Worm (Caenorhabditis elegans): ENCODE data around the gene egg-2.

DNA sequence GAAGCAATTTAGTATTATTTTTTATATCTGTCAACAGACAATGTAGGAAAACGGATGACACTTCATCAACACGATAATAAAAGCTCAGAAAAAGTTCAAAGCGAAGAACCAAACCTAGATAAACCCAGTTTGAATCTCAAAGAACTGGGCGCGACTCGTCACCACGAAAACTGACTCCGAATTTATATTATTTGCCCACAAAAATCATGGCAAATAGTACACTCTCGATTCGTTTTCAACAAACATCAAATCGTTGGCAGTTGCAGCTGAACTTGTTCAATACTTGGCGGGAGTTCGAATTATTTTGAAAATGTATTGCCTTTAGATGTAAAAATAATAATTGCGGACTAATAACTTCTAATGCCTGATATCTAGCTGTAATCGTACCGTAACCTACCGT is 22.7 kb upstream of the egg-2 start:
- TF ChIP-seq Y116A8C.19 (tag; optimal IDR thresholded peaks at IDR 0.05; ENCODE audit: borderline replicate concordance): no peak
- TF ChIP-seq unc-62 (GFP tag; optimal IDR thresholded peaks at IDR 0.05): no peak
- TF ChIP-seq lsy-2 (tag; optimal IDR thresholded peaks at IDR 0.05): no peak
- TF ChIP-seq unc-30 (tag; optimal IDR thresholded peaks at IDR 0.05): no peak
- TF ChIP-seq ceh-90 (tag; optimal IDR thresholded peaks at IDR 0.05): no peak
- no peak for TF ChIP-seq mab-9 (GFP tag; IDR thresholded peaks at IDR 0.05)
- no peak for TF ChIP-seq lin-13 (GFP tag; optimal IDR thresholded peaks at IDR 0.05)
- no peak for TF ChIP-seq zag-1 (tag; optimal IDR thresholded peaks at IDR 0.05)
- no peak for TF ChIP-seq nhr-77 (tag; optimal IDR thresholded peaks at IDR 0.05)
- TF ChIP-seq lin-15B (tag; optimal IDR thresholded peaks at IDR 0.05): no peak
- no peak for TF ChIP-seq egl-27 (tag; optimal IDR thresholded peaks at IDR 0.05)
- no peak for TF ChIP-seq pag-3 (tag; optimal IDR thresholded peaks at IDR 0.05; ENCODE audit: borderline replicate concordance, insufficient read depth)
- no peak for TF ChIP-seq alr-1 (tag; optimal IDR thresholded peaks at IDR 0.05; ENCODE audit: borderline replicate concordance)

Data from whole organism, L1 larva.